Fruit fly (Drosophila melanogaster) whole organism, embryonic: ENCODE data around the gene Ubc7.

Experiments used
- Antp ChIP-seq: fragments of 200-800 bp; sonication (Bioruptor generic); optimal IDR thresholded peaks from 3 replicates; lab custom pipeline; 2016; ENCODE audit warnings: missing biosample characterization, missing genetic modification characterization
- BEAF-32 ChIP-seq: fragments of 200-800 bp; sonication (Bioruptor generic); optimal IDR thresholded peaks from 3 replicates; lab custom pipeline; 2017; ENCODE audit warnings: missing biosample characterization, missing genetic modification characterization, mild to moderate bottlenecking, moderate library complexity, missing genetic modification reagents
- CG10209 ChIP-seq: fragments of 200-800 bp; sonication (Bioruptor generic); optimal IDR thresholded peaks from 3 replicates; lab custom pipeline; 2017; ENCODE audit warnings: missing biosample characterization, mild to moderate bottlenecking, missing genetic modification characterization, missing genetic modification reagents
- CG11456 ChIP-seq: fragments of 200-800 bp; sonication (Bioruptor generic); IDR thresholded peaks from 3 replicates; pipeline ENCODE4 v1.3.6; 2022; ENCODE audit warnings: missing biosample characterization, missing genetic modification characterization
- CG12659 ChIP-seq: fragments of 200-800 bp; sonication (Bioruptor generic); optimal IDR thresholded peaks from 3 replicates; lab custom pipeline; 2017; ENCODE audit warnings: mild to moderate bottlenecking, missing biosample characterization, missing genetic modification reagents, missing genetic modification characterization
- CG14441 ChIP-seq: fragments of 200-800 bp; sonication (Bioruptor generic); IDR thresholded peaks from 2 replicates; pipeline ENCODE4 v1.3.6; 2022; ENCODE audit warnings: missing biosample characterization, missing genetic modification characterization
- CG14860 ChIP-seq: fragments of 200-800 bp; sonication (Bioruptor generic); IDR thresholded peaks from 3 replicates; pipeline ENCODE4 v1.3.6; 2022; ENCODE audit warnings: missing biosample characterization, missing genetic modification characterization; ENCODE audit not compliant: partially characterized antibody
- CG15479 ChIP-seq: fragments of 200-800 bp; sonication (Bioruptor generic); optimal IDR thresholded peaks from 3 replicates; lab custom pipeline; 2019; ENCODE audit warnings: missing biosample characterization, mild to moderate bottlenecking, missing genetic modification characterization, moderate library complexity
- CG1603 ChIP-seq: fragments of 200-800 bp; sonication (Bioruptor generic); optimal IDR thresholded peaks from 2 replicates; lab custom pipeline; 2019; ENCODE audit warnings: missing biosample characterization, mild to moderate bottlenecking, missing genetic modification characterization, moderate library complexity
- CG16813 ChIP-seq: fragments of 200-800 bp; sonication (Bioruptor generic); IDR thresholded peaks from 3 replicates; pipeline ENCODE4 v1.3.6; 2022; ENCODE audit warnings: missing biosample characterization, missing genetic modification characterization; ENCODE audit not compliant: partially characterized antibody
- CG18764 ChIP-seq: fragments of 200-800 bp; sonication (Bioruptor generic); optimal IDR thresholded peaks from 3 replicates; lab custom pipeline; 2016; ENCODE audit warnings: missing biosample characterization, missing genetic modification characterization
- CG2129 ChIP-seq: fragments of 200-800 bp; sonication (Bioruptor generic); IDR thresholded peaks from 2 replicates; pipeline ENCODE4 v1.3.6; 2022; ENCODE audit warnings: missing biosample characterization, missing genetic modification characterization; ENCODE audit not compliant: partially characterized antibody
- CG30020 ChIP-seq: fragments of 200-800 bp; optimal IDR thresholded peaks from 2 replicates; lab custom pipeline; 2019; ENCODE audit warnings: missing biosample characterization, mild to moderate bottlenecking, missing genetic modification characterization, moderate library complexity
- CG3163 ChIP-seq: fragments of 200-800 bp; sonication (Bioruptor generic); optimal IDR thresholded peaks from 3 replicates; lab custom pipeline; 2016; ENCODE audit warnings: missing biosample characterization, missing genetic modification characterization
- CG32767 ChIP-seq: fragments of 200-800 bp; sonication (Bioruptor generic); IDR thresholded peaks from 2 replicates; pipeline ENCODE4 v1.3.6; 2022; ENCODE audit warnings: missing biosample characterization, missing genetic modification characterization
- CG34422 ChIP-seq: fragments of 200-800 bp; sonication (Bioruptor generic); IDR thresholded peaks from 3 replicates; pipeline ENCODE4 v1.3.6; 2022; ENCODE audit warnings: missing biosample characterization, missing genetic modification characterization
- CG4617 ChIP-seq: fragments of 200-800 bp; sonication (Bioruptor generic); optimal IDR thresholded peaks from 3 replicates; lab custom pipeline; 2016; ENCODE audit warnings: missing biosample characterization, missing genetic modification characterization, borderline replicate concordance
- CG6854 ChIP-seq: fragments of 200-800 bp; sonication (Bioruptor generic); optimal IDR thresholded peaks from 3 replicates; lab custom pipeline; 2017; ENCODE audit warnings: missing biosample characterization, mild to moderate bottlenecking, missing genetic modification characterization
- CG8290 ChIP-seq, 3 experiments: fragments of 200-800 bp; sonication (Bioruptor generic); optimal IDR thresholded peaks; 2 replicates each; lab custom pipeline; 2016 to 2019; ENCODE audit warnings: missing biosample characterization in 3 of 3, missing genetic modification characterization in 3 of 3, mild to moderate bottlenecking in 2 of 3, moderate library complexity in 1 of 3
- CTCF ChIP-seq: fragments of 200-800 bp; sonication (Bioruptor generic); optimal IDR thresholded peaks from 2 replicates; lab custom pipeline; 2017; ENCODE audit warnings: missing biosample characterization, mild to moderate bottlenecking, missing genetic modification characterization, moderate library complexity
- Chrac-16 ChIP-seq: fragments of 200-800 bp; sonication (Bioruptor generic); optimal IDR thresholded peaks from 3 replicates; lab custom pipeline; 2016; ENCODE audit warnings: missing biosample characterization, missing genetic modification characterization
- Dll ChIP-seq: fragments of 200-800 bp; sonication (Bioruptor generic); IDR thresholded peaks from 4 replicates; pipeline ENCODE4 v1.3.6; 2022; ENCODE audit warnings: missing biosample characterization, missing genetic modification characterization; ENCODE audit not compliant: partially characterized antibody
- Doc3 ChIP-seq: fragments of 200-800 bp; sonication (Bioruptor generic); IDR thresholded peaks from 3 replicates; pipeline ENCODE4 v1.3.6; 2022; ENCODE audit warnings: missing biosample characterization, missing genetic modification characterization; ENCODE audit not compliant: partially characterized antibody
- Elba2 ChIP-seq: fragments of 200-800 bp; sonication (Bioruptor generic); optimal IDR thresholded peaks from 3 replicates; lab custom pipeline; 2016; ENCODE audit warnings: missing biosample characterization, missing genetic modification characterization
- Ets65A ChIP-seq: fragments of 200-800 bp; sonication (Bioruptor generic); peaks from one replicate; lab custom pipeline; 2016; ENCODE audit warnings: missing biosample characterization, missing genetic modification characterization
- Gug ChIP-seq: fragments of 200-800 bp; sonication (Bioruptor generic); IDR thresholded peaks from 4 replicates; pipeline ENCODE4 v1.3.6; 2022; ENCODE audit warnings: missing biosample characterization, missing genetic modification characterization
- HLH4C ChIP-seq: fragments of 200-800 bp; sonication (Bioruptor generic); IDR thresholded peaks from 3 replicates; pipeline ENCODE4 v1.3.6; 2022; ENCODE audit warnings: missing biosample characterization, missing genetic modification characterization; ENCODE audit not compliant: partially characterized antibody
- HmgZ ChIP-seq: fragments of 200-800 bp; sonication (Bioruptor generic); optimal IDR thresholded peaks from 2 replicates; lab custom pipeline; 2018; ENCODE audit warnings: missing biosample characterization, mild to moderate bottlenecking, missing genetic modification characterization
- Hr39 ChIP-seq: fragments of >200 bp; optimal IDR thresholded peaks from 2 replicates; lab custom pipeline; 2017
- MBD-R2 ChIP-seq: fragments of 200-800 bp; sonication (Bioruptor generic); IDR thresholded peaks from 2 replicates; pipeline ENCODE4 v1.3.6; 2022; ENCODE audit warnings: missing biosample characterization, missing genetic modification characterization
- Med ChIP-seq: fragments of 200-800 bp; sonication (Bioruptor generic); peaks from one replicate; lab custom pipeline; 2016; ENCODE audit warnings: missing biosample characterization, missing genetic modification characterization, mild to moderate bottlenecking, inconsistent platforms, moderate library complexity
- NFAT ChIP-seq: fragments of 200-800 bp; sonication (Bioruptor generic); IDR thresholded peaks from 2 replicates; pipeline ENCODE4 v1.3.6; 2022; ENCODE audit warnings: missing biosample characterization, missing genetic modification characterization
- Sin3A ChIP-seq: fragments of >200 bp; optimal IDR thresholded peaks from 2 replicates; lab custom pipeline; 2018
- Sry-δ ChIP-seq: fragments of 200-800 bp; sonication (Bioruptor generic); optimal IDR thresholded peaks from 2 replicates; lab custom pipeline; 2016; ENCODE audit warnings: missing biosample characterization, missing genetic modification characterization
- amos ChIP-seq: fragments of 200-800 bp; sonication (Bioruptor generic); IDR thresholded peaks from 2 replicates; pipeline ENCODE4 v1.3.6; 2022; ENCODE audit warnings: missing biosample characterization, missing genetic modification characterization; ENCODE audit not compliant: partially characterized antibody
- chinmo ChIP-seq: fragments of 200-800 bp; sonication (Bioruptor generic); IDR thresholded peaks from 4 replicates; pipeline ENCODE4 v1.3.6; 2022; ENCODE audit warnings: missing biosample characterization, missing genetic modification characterization; ENCODE audit not compliant: partially characterized antibody
- crol ChIP-seq: fragments of 200-800 bp; sonication (Bioruptor generic); IDR thresholded peaks from 2 replicates; pipeline ENCODE4 v1.3.6; 2022; ENCODE audit warnings: missing biosample characterization, missing genetic modification characterization
- ewg ChIP-seq: fragments of 200-800 bp; sonication (Bioruptor generic); optimal IDR thresholded peaks from 3 replicates; lab custom pipeline; 2017; ENCODE audit warnings: mild to moderate bottlenecking, missing biosample characterization, missing genetic modification reagents, missing genetic modification characterization
- gfzf ChIP-seq: fragments of 200-800 bp; sonication (Bioruptor generic); optimal IDR thresholded peaks from 2 replicates; lab custom pipeline; 2016; ENCODE audit warnings: missing biosample characterization, mild to moderate bottlenecking, missing genetic modification characterization, moderate library complexity
- mirr ChIP-seq: fragments of 200-800 bp; sonication (Bioruptor generic); optimal IDR thresholded peaks from 3 replicates; lab custom pipeline; 2018; ENCODE audit warnings: missing biosample characterization, mild to moderate bottlenecking, missing genetic modification characterization
- pzg ChIP-seq: fragments of 200-800 bp; sonication (Bioruptor generic); optimal IDR thresholded peaks from 3 replicates; lab custom pipeline; 2018; ENCODE audit warnings: missing biosample characterization, mild to moderate bottlenecking, missing genetic modification characterization, moderate library complexity
- slbo ChIP-seq: fragments of 200-800 bp; sonication (Bioruptor generic); IDR thresholded peaks from 2 replicates; pipeline ENCODE4 v1.3.6; 2022; ENCODE audit warnings: missing biosample characterization, missing genetic modification characterization
- sna ChIP-seq: fragments of 200-800 bp; sonication (Bioruptor generic); IDR thresholded peaks from 2 replicates; pipeline ENCODE4 v1.3.6; 2022; ENCODE audit warnings: missing biosample characterization, missing genetic modification characterization; ENCODE audit not compliant: partially characterized antibody
- stc ChIP-seq: fragments of 200-800 bp; sonication (Bioruptor generic); IDR thresholded peaks from 2 replicates; pipeline ENCODE4 v1.3.6; 2022; ENCODE audit warnings: missing biosample characterization, missing genetic modification characterization
- stwl ChIP-seq: fragments of 200-800 bp; sonication (Bioruptor generic); optimal IDR thresholded peaks from 3 replicates; lab custom pipeline; 2018; ENCODE audit warnings: missing biosample characterization, mild to moderate bottlenecking, missing genetic modification characterization, moderate library complexity
- unc-4 ChIP-seq: fragments of 200-800 bp; sonication (Bioruptor generic); IDR thresholded peaks from 2 replicates; pipeline ENCODE4 v1.3.6; 2022; ENCODE audit warnings: missing biosample characterization, missing genetic modification characterization; ENCODE audit not compliant: partially characterized antibody
- unpg ChIP-seq: fragments of 200-800 bp; sonication (Bioruptor generic); optimal IDR thresholded peaks from 3 replicates; lab custom pipeline; 2018; ENCODE audit warnings: missing biosample characterization, mild to moderate bottlenecking, missing genetic modification characterization, moderate library complexity
- vnd ChIP-seq: fragments of 200-800 bp; sonication (Bioruptor generic); IDR thresholded peaks from 3 replicates; pipeline ENCODE4 v1.3.6; 2022; ENCODE audit warnings: missing biosample characterization, missing genetic modification characterization; ENCODE audit not compliant: partially characterized antibody

Ubc7 gene

DNA sequence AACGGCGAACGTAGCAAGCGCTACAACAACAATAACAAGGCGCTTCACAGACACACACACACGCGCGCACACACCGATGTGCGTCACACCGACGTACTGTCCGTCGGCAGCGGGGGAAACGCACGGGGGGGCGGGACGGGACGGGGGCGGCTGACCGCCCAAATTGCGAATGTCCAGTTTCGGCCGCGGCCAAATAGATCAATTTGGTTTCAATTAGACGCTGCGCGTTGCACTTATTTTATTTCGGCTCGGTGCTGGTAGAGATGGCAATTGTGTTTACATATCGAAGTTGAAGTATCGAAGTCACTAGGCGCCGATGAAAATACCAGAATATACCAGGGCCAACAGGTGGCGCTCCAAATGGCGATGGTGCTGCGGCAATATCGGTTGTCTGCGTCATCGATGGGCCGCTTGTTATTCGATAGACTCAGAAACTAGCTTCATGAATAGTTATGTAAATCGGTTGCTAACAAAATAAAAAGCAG is 43.7 kb downstream of the Ubc7 start, which contains the start of gene Rok:
TSS of gene Rok (minus strand) at position 309 of the 485 bp plus-strand sequence.
- TF ChIP-seq CG15479 (no peak), crol (peak; percentile 67), chinmo (GFP tag; lab: Robert Waterston, UW) (peak; percentile 76; the same call in 3 of the 4 replicates), mirr (GFP tag; lab: Kevin White, UChicago) (no peak), Doc3 (GFP tag; lab: Robert Waterston, UW) (peak; percentile 60; the same call in 1 of the 3 replicates), Chrac-16 (GFP tag; lab: Kevin White, UChicago) (no peak), Hr39 (lab: Kevin White, UChicago) (peak; percentile 21), Antp (peak; percentile 9), Ets65A (GFP tag; lab: Kevin White, UChicago) (peak; percentile 49), unc-4 (GFP tag; lab: Robert Waterston, UW) (peak; percentile 74), Elba2 (no peak), BEAF-32 (GFP tag; lab: Kevin White, UChicago) (peak; percentile 95), CG18764 (GFP tag; lab: Kevin White, UChicago) (no peak), CG8290 (GFP tag; optimal IDR thresholded peaks at IDR 0.05; lab: Kevin White, UChicago) (no peak), CG8290 (tag; optimal IDR thresholded peaks at IDR 0.05; lab: Kevin White, UChicago) (peak in 1 of 2 experiments; percentile 38), MBD-R2 (GFP tag; lab: Robert Waterston, UW) (peak; percentile 62; the same call in 1 of the 2 replicates), CG10209 (GFP tag; lab: Kevin White, UChicago) (no peak), gfzf (GFP tag; lab: Kevin White, UChicago) (peak; percentile 40), stc (GFP tag; lab: Robert Waterston, UW) (peak; percentile 17; the same call in 1 of the 2 replicates), CG2129 (GFP tag; lab: Robert Waterston, UW) (peak; percentile 59), CG3163 (GFP tag; lab: Kevin White, UChicago) (no peak), CG34422 (GFP tag; lab: Robert Waterston, UW) (peak; percentile 18), CTCF (GFP tag; lab: Kevin White, UChicago) (peak; percentile 93), slbo (peak; percentile 44; the same call in 1 of the 2 replicates), ewg (peak; percentile 15), sna (GFP tag; lab: Robert Waterston, UW) (peak; percentile 67; the same call in 1 of the 2 replicates), CG6854 (GFP tag; lab: Kevin White, UChicago) (peak; percentile 42), Med (GFP tag; lab: Kevin White, UChicago) (peak; percentile 74), HmgZ (tag; lab: Kevin White, UChicago) (peak; percentile 3), CG4617 (GFP tag; lab: Kevin White, UChicago) (peak; percentile 38), Sin3A (peak; percentile 69), HLH4C (GFP tag; lab: Robert Waterston, UW) (peak; percentile 79; the same call in 2 of the 3 replicates), CG12659 (GFP tag; lab: Kevin White, UChicago) (peak; percentile 48), CG30020 (tag; lab: Kevin White, UChicago) (peak; percentile 46), pzg (peak; percentile 80), NFAT (GFP tag; lab: Robert Waterston, UW) (0 out of 2 replicates have a peak, but pooled peaks have one; percentile 32), Gug (GFP tag; lab: Robert Waterston, UW) (peak; percentile 47; the same call in 1 of the 4 replicates), vnd (GFP tag; lab: Robert Waterston, UW) (peak; percentile 75), stwl (tag; lab: Kevin White, UChicago) (peak; percentile 27), CG14441 (peak; percentile 7; the same call in 1 of the 2 replicates), unpg (no peak), Dll (GFP tag; lab: Robert Waterston, UW) (peak; percentile 77), amos (peak; percentile 89), CG1603 (tag; lab: Kevin White, UChicago) (peak; percentile 61), Sry-δ (GFP tag; lab: Kevin White, UChicago) (peak; percentile 95), CG32767 (GFP tag; lab: Robert Waterston, UW) (peak; percentile 24; the same call in 1 of the 2 replicates), CG11456 (GFP tag; lab: Robert Waterston, UW) (peak; percentile 33; the same call in 1 of the 3 replicates), CG14860 (GFP tag; lab: Robert Waterston, UW) (peak; percentile 79), CG16813 (GFP tag; lab: Robert Waterston, UW) (peak; percentile 85)
